Worm (Caenorhabditis elegans) whole organism, L4 larva: ENCODE data around the gene mihp-2.

Source experiments
- F49E8.2 ChIP-seq: sonication (generic microtip); optimal IDR thresholded peaks from 2 replicates; lab custom pipeline; 2016; ENCODE audit warnings: missing compliant biosample characterization, mild to moderate bottlenecking, missing genetic modification characterization, borderline replicate concordance
- Y105C5A.15 ChIP-seq: fragments of 200-800 bp; sonication (Bioruptor generic); IDR thresholded peaks from 2 replicates; pipeline ENCODE4 v1.3.6; 2022; ENCODE audit warnings: missing genetic modification characterization, missing compliant biosample characterization
- ZK546.5 ChIP-seq, 2 experiments: sonication (generic microtip); optimal IDR thresholded peaks; 2 replicates each; lab custom pipeline; 2017; ENCODE audit warnings: missing biosample characterization in 2 of 2, missing genetic modification characterization in 2 of 2
- aha-1 ChIP-seq: fragments of 150-350 bp; peaks from one replicate; lab custom pipeline; 2014; ENCODE audit warnings: missing biosample characterization, missing genetic modification characterization
- ceh-28 ChIP-seq: fragments of 150-350 bp; optimal IDR thresholded peaks from 2 replicates; lab custom pipeline; 2014; ENCODE audit warnings: missing biosample characterization, missing genetic modification reagents, missing genetic modification characterization
- ceh-44 ChIP-seq: fragments of 200-800 bp; sonication (Bioruptor generic); IDR thresholded peaks from 2 replicates; pipeline ENCODE4 v1.3.6; 2022; ENCODE audit warnings: missing genetic modification reagents, missing genetic modification characterization, missing compliant biosample characterization
- cey-2 ChIP-seq: sonication (generic microtip); optimal IDR thresholded peaks from 3 replicates; lab custom pipeline; 2017; ENCODE audit warnings: missing genetic modification characterization, mild to moderate bottlenecking, missing compliant biosample characterization, antibody characterized with exemption, borderline replicate concordance; ENCODE audit not compliant: insufficient read depth
- daf-12 ChIP-seq: fragments of 150-350 bp; optimal IDR thresholded peaks from 2 replicates; lab custom pipeline; 2014; ENCODE audit warnings: missing biosample characterization, missing genetic modification reagents, missing genetic modification characterization
- daf-8 ChIP-seq: fragments of 200-800 bp; sonication (Bioruptor generic); IDR thresholded peaks from 2 replicates; pipeline ENCODE4 v1.3.6; 2022; ENCODE audit warnings: missing genetic modification characterization, missing compliant biosample characterization
- dmd-6 ChIP-seq: fragments of 200-800 bp; sonication (Bioruptor generic); IDR thresholded peaks from 2 replicates; pipeline ENCODE4 v1.3.6; 2022; ENCODE audit warnings: missing genetic modification reagents, missing genetic modification characterization, missing compliant biosample characterization
- dpl-1 ChIP-seq: fragments of 150-350 bp; optimal IDR thresholded peaks from 2 replicates; lab custom pipeline; 2014; ENCODE audit warnings: missing biosample characterization, missing genetic modification reagents, missing genetic modification characterization
- dve-1 ChIP-seq: sonication (generic microtip); optimal IDR thresholded peaks from 2 replicates; lab custom pipeline; 2017; ENCODE audit warnings: antibody characterized with exemption, mild to moderate bottlenecking, missing genetic modification characterization, missing compliant biosample characterization; ENCODE audit not compliant: insufficient read depth
- hlh-11 ChIP-seq: fragments of 200-800 bp; sonication (Bioruptor generic); optimal IDR thresholded peaks from 2 replicates; lab custom pipeline; 2018; ENCODE audit warnings: mild to moderate bottlenecking, missing genetic modification characterization, missing compliant biosample characterization
- lim-7 ChIP-seq: fragments of 200-800 bp; sonication (Bioruptor generic); IDR thresholded peaks from 2 replicates; pipeline ENCODE4 v1.3.6; 2022; ENCODE audit warnings: missing genetic modification characterization, missing compliant biosample characterization
- lir-3 ChIP-seq: sonication (generic microtip); optimal IDR thresholded peaks from 2 replicates; lab custom pipeline; 2016; ENCODE audit warnings: mild to moderate bottlenecking, missing genetic modification characterization, missing compliant biosample characterization
- lsy-2 ChIP-seq, 2 experiments: fragments of 150-350 bp in 1 of 2; sonication (generic microtip) in 1 of 2; optimal IDR thresholded peaks; 2 replicates each; lab custom pipeline; 2014 to 2017; ENCODE audit warnings: missing biosample characterization in 2 of 2, missing genetic modification characterization in 2 of 2
- madf-5 ChIP-seq, 2 experiments: fragments of 200-800 bp; sonication (Bioruptor generic); IDR thresholded peaks; 2 replicates each; pipeline ENCODE4 v1.3.6; 2022; ENCODE audit warnings: missing compliant biosample characterization in 2 of 2, missing genetic modification characterization in 2 of 2
- mdl-1 ChIP-seq, 2 experiments: fragments of 150-350 bp in 1 of 2; sonication (generic microtip) in 1 of 2; optimal IDR thresholded peaks; 2 replicates each; lab custom pipeline; 2014 to 2017; ENCODE audit warnings: missing biosample characterization in 2 of 2, missing genetic modification characterization in 2 of 2
- mep-1 ChIP-seq: fragments of 150-350 bp; sonication (generic microtip); optimal IDR thresholded peaks from 3 replicates; lab custom pipeline; 2014; ENCODE audit warnings: missing biosample characterization, missing genetic modification characterization
- mxl-2 ChIP-seq: fragments of 200-800 bp; sonication (Bioruptor generic); conservative IDR thresholded peaks from 2 replicates; pipeline ENCODE4 v1.3.6; 2022; ENCODE audit warnings: missing genetic modification reagents, missing genetic modification characterization, missing compliant biosample characterization
- mxl-3 ChIP-seq: fragments of 200-800 bp; sonication (Bioruptor generic); optimal IDR thresholded peaks from 2 replicates; lab custom pipeline; 2018; ENCODE audit warnings: mild to moderate bottlenecking, missing genetic modification characterization, missing compliant biosample characterization
- nhr-102 ChIP-seq: sonication (generic microtip); optimal IDR thresholded peaks from 2 replicates; lab custom pipeline; 2016; ENCODE audit warnings: mild to moderate bottlenecking, missing genetic modification characterization, moderate library complexity, missing compliant biosample characterization
- nhr-237 ChIP-seq: sonication (generic microtip); optimal IDR thresholded peaks from 2 replicates; lab custom pipeline; 2017; ENCODE audit warnings: missing biosample characterization, missing genetic modification characterization
- nhr-28 ChIP-seq: fragments of 150-350 bp; optimal IDR thresholded peaks from 2 replicates; lab custom pipeline; 2014; ENCODE audit warnings: missing biosample characterization, missing genetic modification characterization
- nhr-77 ChIP-seq: fragments of 150-350 bp; optimal IDR thresholded peaks from 2 replicates; lab custom pipeline; 2014; ENCODE audit warnings: missing biosample characterization, missing genetic modification characterization
- pha-4 ChIP-seq, 2 experiments: fragments of 150-350 bp in 1 of 2; fragments of 200-800 bp in 1 of 2; sonication (Bioruptor generic) in 1 of 2; IDR thresholded peaks in 1 of 2; optimal IDR thresholded peaks in 1 of 2; 2 replicates each; pipeline versions ENCODE4 v1.3.6 to Lab custom; 2014 to 2022; ENCODE audit warnings: missing genetic modification characterization in 2 of 2, missing genetic modification reagents in 2 of 2, missing biosample characterization in 1 of 2, missing compliant biosample characterization in 1 of 2
- php-3 ChIP-seq: fragments of 200-800 bp; sonication (Bioruptor generic); IDR thresholded peaks from 2 replicates; pipeline ENCODE4 v1.3.6; 2022; ENCODE audit warnings: missing genetic modification reagents, missing genetic modification characterization, missing compliant biosample characterization
- pqm-1 ChIP-seq: sonication (generic microtip); optimal IDR thresholded peaks from 2 replicates; lab custom pipeline; 2017; ENCODE audit warnings: missing biosample characterization, missing genetic modification characterization
- sdz-12 ChIP-seq: fragments of 200-800 bp; sonication (Bioruptor generic); optimal IDR thresholded peaks from 2 replicates; lab custom pipeline; 2018; ENCODE audit warnings: mild to moderate bottlenecking, missing genetic modification characterization, missing compliant biosample characterization
- skn-1 ChIP-seq: fragments of 150-350 bp; optimal IDR thresholded peaks from 2 replicates; lab custom pipeline; 2014; ENCODE audit warnings: missing biosample characterization, missing genetic modification characterization
- snpc-1.2 ChIP-seq: fragments of 200-800 bp; sonication (Bioruptor generic); IDR thresholded peaks from 2 replicates; pipeline ENCODE4 v1.3.6; 2022; ENCODE audit warnings: missing genetic modification reagents, missing genetic modification characterization, missing compliant biosample characterization
- snpc-4 ChIP-seq: fragments of 150-350 bp; optimal IDR thresholded peaks from 2 replicates; lab custom pipeline; 2014; ENCODE audit warnings: missing biosample characterization, missing genetic modification characterization
- spr-1 ChIP-seq: sonication (generic microtip); optimal IDR thresholded peaks from 2 replicates; lab custom pipeline; 2016; ENCODE audit warnings: mild to moderate bottlenecking, missing genetic modification characterization, missing compliant biosample characterization
- unc-130 ChIP-seq: sonication (generic microtip); optimal IDR thresholded peaks from 2 replicates; lab custom pipeline; 2016; ENCODE audit warnings: missing genetic modification reagents, missing genetic modification characterization, missing compliant biosample characterization
- unc-62 ChIP-seq, 3 experiments: fragments of 150-350 bp in 1 of 3; sonication (generic microtip); optimal IDR thresholded peaks in 2 of 3; peaks in 1 of 3; 1 replicate in 1 of 3; 2 replicates in 2 of 3; lab custom pipeline; 2014 to 2017; ENCODE audit warnings: missing biosample characterization in 3 of 3, missing genetic modification characterization in 3 of 3, missing genetic modification reagents in 3 of 3, missing genotype in 1 of 3
- zag-1 ChIP-seq: fragments of 150-350 bp; optimal IDR thresholded peaks from 2 replicates; lab custom pipeline; 2014; ENCODE audit warnings: missing biosample characterization, missing genetic modification characterization
- zfp-3 ChIP-seq: fragments of 200-800 bp; sonication (Bioruptor generic); conservative IDR thresholded peaks from 2 replicates; pipeline ENCODE4 v1.3.6; 2022; ENCODE audit warnings: missing genetic modification reagents, missing genetic modification characterization, missing compliant biosample characterization

Gene mihp-2

DNA sequence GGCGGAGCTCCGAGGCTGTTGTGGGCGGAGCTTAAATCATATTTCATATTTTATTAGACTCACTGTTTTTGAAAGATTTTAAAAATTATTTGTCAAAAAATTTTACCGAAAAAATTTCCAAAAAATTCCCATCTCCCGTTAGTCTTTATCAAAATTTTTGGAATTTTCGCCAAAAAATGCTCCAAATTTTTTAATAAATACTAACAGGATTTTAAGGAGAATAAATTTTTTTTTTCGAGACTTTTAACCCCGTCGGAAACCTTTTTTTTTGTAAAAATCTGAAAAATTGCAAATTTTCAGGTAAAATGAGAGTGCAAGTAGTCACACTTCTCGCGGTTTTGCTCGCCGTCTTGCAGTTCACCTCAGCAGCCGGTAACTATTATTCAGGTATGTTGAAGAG, at the start of gene mihp-2:
Gene mihp-2 (plus strand): TSS at position 301 of the 400 bp plus-strand sequence.
- TF ChIP-seq mxl-2 (GFP tag; lab: Robert Waterston, UW) = no peak
- no peak for TF ChIP-seq pha-4 (GFP tag; IDR thresholded peaks at IDR 0.05; lab: Robert Waterston, UW)
- TF ChIP-seq pha-4 (tag; optimal IDR thresholded peaks at IDR 0.05; lab: Kevin White, UChicago) = no peak
- no peak for TF ChIP-seq daf-12 (tag; lab: Kevin White, UChicago)
- TF ChIP-seq spr-1 (tag; lab: Kevin White, UChicago) = no peak
- no peak for TF ChIP-seq ZK546.5 (tag; optimal IDR thresholded peaks at IDR 0.05; lab: Kevin White, UChicago)
- no peak for TF ChIP-seq zfp-3
- TF ChIP-seq aha-1 (tag; lab: Kevin White, UChicago) = peak; percentile 81
- TF ChIP-seq, all 104 proteins: peak for 1

DNA sequence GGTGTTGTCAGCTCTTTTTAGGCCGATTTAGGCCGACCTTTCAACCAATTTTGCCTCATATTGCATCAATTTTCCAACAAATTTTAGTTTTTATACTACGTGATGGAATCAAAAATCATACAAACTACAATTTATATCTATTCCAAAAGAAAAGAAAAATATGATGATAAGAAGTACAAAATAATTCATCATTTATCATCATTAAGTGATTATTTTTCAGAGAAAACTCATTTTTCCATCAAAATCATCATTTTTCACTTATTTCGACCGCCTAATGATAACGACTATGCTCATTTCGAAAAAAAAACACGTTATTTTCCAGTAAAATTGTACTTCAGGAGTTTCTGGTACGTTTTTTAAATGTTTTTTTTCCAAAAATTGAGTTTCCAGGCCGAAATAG, 48.8 kb upstream of the mihp-2 start:
- TF ChIP-seq mxl-3 (GFP tag; lab: Kevin White, UChicago) = no peak
- no peak for TF ChIP-seq ceh-44 (GFP tag; lab: Robert Waterston, UW)
- peak; percentile 6 for TF ChIP-seq nhr-28

DNA sequence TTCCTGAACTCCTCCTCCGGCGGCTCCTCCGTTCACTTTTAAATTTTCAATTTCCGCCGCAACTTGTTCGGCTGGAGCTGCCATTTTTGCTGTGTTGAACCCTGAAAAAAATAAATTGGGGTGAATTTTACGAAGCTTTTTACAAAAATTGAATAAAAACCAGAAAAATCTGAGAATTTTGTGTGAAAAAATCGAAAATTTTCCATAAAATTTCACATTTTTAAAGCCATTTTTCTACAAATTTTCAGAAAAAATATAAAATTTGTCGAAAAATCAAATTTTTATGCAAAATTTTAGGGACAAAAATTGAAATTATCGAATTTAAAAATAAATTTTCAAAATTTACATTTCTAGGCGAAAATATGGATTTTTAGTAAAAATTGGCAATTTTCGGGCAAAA, 44.5 kb upstream of the mihp-2 start, which contains the start of gene wars-1:
Gene wars-1 (minus strand): TSS at position 101 of the 400 bp plus-strand sequence.
- TF ChIP-seq Y105C5A.15 (GFP tag; lab: Robert Waterston, UW) = no peak
- TF ChIP-seq daf-8 = no peak
- no peak for TF ChIP-seq nhr-102 (tag; lab: Kevin White, UChicago)
- TF ChIP-seq unc-62 (GFP tag; optimal IDR thresholded peaks at IDR 0.05 in 1 of 2; lab: Kevin White, UChicago) = peak in 1 of 2 experiments; percentile 1
- TF ChIP-seq unc-62 (tag; optimal IDR thresholded peaks at IDR 0.05; lab: Kevin White, UChicago) = no peak
- TF ChIP-seq sdz-12 = no peak

DNA sequence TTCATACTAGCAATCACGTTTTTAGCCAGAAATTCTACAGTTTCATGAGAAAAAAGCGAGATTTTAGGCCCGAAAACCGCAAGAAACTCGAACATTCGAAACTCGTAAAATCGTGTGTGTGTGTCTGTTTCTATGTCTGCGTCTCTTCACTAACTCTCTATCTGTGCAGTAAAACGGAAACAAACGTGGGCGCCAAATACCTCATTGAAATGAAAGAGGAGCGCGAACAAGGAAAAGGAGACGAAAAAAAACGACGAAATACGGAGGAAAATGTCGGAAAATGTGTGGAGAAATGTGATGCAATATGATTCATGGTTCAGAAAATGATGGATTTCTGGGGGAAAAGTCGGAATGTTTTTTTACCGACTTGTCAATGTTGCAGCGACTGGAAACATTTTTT, 35.1 kb upstream of the mihp-2 start:
- TF ChIP-seq aha-1 (tag; lab: Kevin White, UChicago) (peak; percentile 13), hlh-11 (tag; lab: Kevin White, UChicago) (peak; percentile 29), skn-1 (tag; lab: Kevin White, UChicago) (no peak), zag-1 (no peak), snpc-4 (no peak), mep-1 (tag; lab: Kevin White, UChicago) (peak; percentile 39), ceh-28 (tag; lab: Kevin White, UChicago) (no peak), nhr-28 (peak; percentile 49), Y105C5A.15 (GFP tag; lab: Robert Waterston, UW) (no peak), mdl-1 (tag; optimal IDR thresholded peaks at IDR 0.05; lab: Kevin White, UChicago) (peak in 1 of 2 experiments; percentile 21), pqm-1 (peak; percentile 13), mxl-3 (GFP tag; lab: Kevin White, UChicago) (peak; percentile 61), lir-3 (tag; lab: Kevin White, UChicago) (no peak), unc-130 (GFP tag; lab: Kevin White, UChicago) (no peak), F49E8.2 (tag; lab: Kevin White, UChicago) (no peak), lsy-2 (tag; optimal IDR thresholded peaks at IDR 0.05; lab: Kevin White, UChicago) (peak in 1 of 2 experiments; percentile 38), madf-5 (GFP tag; IDR thresholded peaks at IDR 0.05; lab: Robert Waterston, UW) (no peak), cey-2 (tag; lab: Kevin White, UChicago) (no peak), nhr-77 (tag; lab: Kevin White, UChicago) (no peak), php-3 (GFP tag; lab: Robert Waterston, UW) (0 out of 2 replicates have a peak, but pooled peaks have one; percentile 27), dpl-1 (no peak), snpc-1.2 (GFP tag; lab: Robert Waterston, UW) (no peak), lim-7 (no peak), mxl-2 (GFP tag; lab: Robert Waterston, UW) (no peak), dmd-6 (peak; percentile 21; the same call in 1 of the 2 replicates), dve-1 (tag; lab: Kevin White, UChicago) (peak; percentile 56), nhr-237 (tag; lab: Kevin White, UChicago) (no peak)
